2 fruit fly cellular contexts compared by ENCODE assay signal in the genomic region with DNA sequence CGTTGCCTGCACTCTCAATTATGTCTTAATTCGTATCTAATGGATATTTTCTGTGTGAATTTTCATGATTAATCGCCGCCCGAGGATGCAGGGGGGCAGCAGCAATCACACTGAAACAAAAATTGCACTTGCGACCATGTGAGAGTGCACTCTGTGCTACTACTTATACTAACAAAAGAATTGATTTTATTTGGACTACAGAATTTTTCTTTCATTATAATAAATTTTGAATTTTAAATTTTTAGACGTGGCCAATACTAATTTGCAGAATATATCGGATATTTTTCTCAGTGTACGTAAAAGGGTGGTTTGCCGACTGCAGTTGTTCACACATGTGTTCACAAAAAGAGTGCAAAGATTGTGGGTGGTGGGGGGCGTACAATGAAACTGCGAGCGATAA.
TF ChIP-seq lines count a peak whose summit lies in the region.

No protein-coding gene starts in this region.

TF ChIP-seq in whole organism, embryonic, 481 proteins besides CTCF, POLR2A, EP300 and RAD21 (continued from another document and continues in another):
- TF ChIP-seq tna (GFP tag; IDR thresholded peaks at IDR 0.05; lab: Robert Waterston, UW; ENCODE audit: partially characterized antibody) = no peak
- no peak for TF ChIP-seq tin (GFP tag; optimal IDR thresholded peaks at IDR 0.05; lab: Kevin White, UChicago)
- no peak for TF ChIP-seq croc (GFP tag; conservative IDR thresholded peaks at IDR 0.05; lab: Robert Waterston, UW)
- peak; percentile 30; the same call in 1 of the 3 replicates for TF ChIP-seq zfh1 (GFP tag; IDR thresholded peaks at IDR 0.05; lab: Robert Waterston, UW)
- peak; percentile 8 for TF ChIP-seq dmrt99B (tag; optimal IDR thresholded peaks at IDR 0.05; lab: Kevin White, UChicago)
- TF ChIP-seq CG1603 (tag; optimal IDR thresholded peaks at IDR 0.05; lab: Kevin White, UChicago) = peak; percentile 5
- peak; percentile 39 for TF ChIP-seq CG9727 (GFP tag; optimal IDR thresholded peaks at IDR 0.05; lab: Kevin White, UChicago)
- TF ChIP-seq CG12769 (tag; optimal IDR thresholded peaks at IDR 0.05; lab: Kevin White, UChicago) = no peak
- peak; percentile 27; the same call in 1 of the 2 replicates for TF ChIP-seq CG31441 (GFP tag; IDR thresholded peaks at IDR 0.05; lab: Robert Waterston, UW)
- no peak for TF ChIP-seq tio (GFP tag; optimal IDR thresholded peaks at IDR 0.05; lab: Kevin White, UChicago)
- peak; percentile 32 for TF ChIP-seq nmo (GFP tag; optimal IDR thresholded peaks at IDR 0.05; lab: Kevin White, UChicago)
- no peak for TF ChIP-seq odd (GFP tag; optimal IDR thresholded peaks at IDR 0.05; lab: Kevin White, UChicago)
- TF ChIP-seq vnd (GFP tag; IDR thresholded peaks at IDR 0.05; lab: Robert Waterston, UW; ENCODE audit: partially characterized antibody) = no peak
- peak; percentile 51 for TF ChIP-seq CG17829 (tag; optimal IDR thresholded peaks at IDR 0.05; lab: Kevin White, UChicago)
- TF ChIP-seq CG2889 (GFP tag; IDR thresholded peaks at IDR 0.05; lab: Robert Waterston, UW) = no peak
- TF ChIP-seq CG32532 (GFP tag; IDR thresholded peaks at IDR 0.05; lab: Robert Waterston, UW) = no peak
- no peak for TF ChIP-seq CG10543 (GFP tag; optimal IDR thresholded peaks at IDR 0.05; lab: Kevin White, UChicago)
- peak; percentile 12 for TF ChIP-seq zf30C (GFP tag; optimal IDR thresholded peaks at IDR 0.05; lab: Kevin White, UChicago)
- no peak for TF ChIP-seq ranshi (GFP tag; IDR thresholded peaks at IDR 0.05; lab: Robert Waterston, UW)
- TF ChIP-seq CG12236 (GFP tag; optimal IDR thresholded peaks at IDR 0.05; lab: Kevin White, UChicago) = no peak
- no peak for TF ChIP-seq emc (GFP tag; optimal IDR thresholded peaks at IDR 0.05; lab: Kevin White, UChicago)
- TF ChIP-seq D19A (tag; optimal IDR thresholded peaks at IDR 0.05; lab: Kevin White, UChicago) = peak; percentile 52
- no peak for TF ChIP-seq chm (GFP tag; IDR thresholded peaks at IDR 0.05; lab: Robert Waterston, UW)
- TF ChIP-seq CG8281 (tag; optimal IDR thresholded peaks at IDR 0.05; lab: Kevin White, UChicago) = no peak
- peak; percentile 7 for TF ChIP-seq fd96Cb (tag; optimal IDR thresholded peaks at IDR 0.05; lab: Kevin White, UChicago)
- TF ChIP-seq tap (tag; optimal IDR thresholded peaks at IDR 0.05; lab: Kevin White, UChicago) = peak; percentile 23
- TF ChIP-seq Bdp1 (GFP tag; optimal IDR thresholded peaks at IDR 0.05; lab: Kevin White, UChicago) = no peak
- no peak for TF ChIP-seq Sox100B (GFP tag; optimal IDR thresholded peaks at IDR 0.05; lab: Kevin White, UChicago)
- no peak for TF ChIP-seq Fer2 (tag; optimal IDR thresholded peaks at IDR 0.05; lab: Kevin White, UChicago)
- peak; percentile 13 for TF ChIP-seq CG7556 (GFP tag; optimal IDR thresholded peaks at IDR 0.05; lab: Kevin White, UChicago)
- TF ChIP-seq Hand (GFP tag; optimal IDR thresholded peaks at IDR 0.05; lab: Kevin White, UChicago) = no peak
- peak; percentile 29; the same call in 1 of the 2 replicates for TF ChIP-seq Ptx1 (GFP tag; IDR thresholded peaks at IDR 0.05; lab: Robert Waterston, UW)
- peak; percentile 50 for TF ChIP-seq gem (tag; optimal IDR thresholded peaks at IDR 0.05; lab: Kevin White, UChicago)
- no peak for TF ChIP-seq CG3281 (GFP tag; optimal IDR thresholded peaks at IDR 0.05; lab: Kevin White, UChicago)
- TF ChIP-seq jumu (GFP tag; optimal IDR thresholded peaks at IDR 0.05; lab: Kevin White, UChicago) = peak; percentile 18
- no peak for TF ChIP-seq cato (GFP tag; optimal IDR thresholded peaks at IDR 0.05; lab: Kevin White, UChicago; ENCODE audit: borderline replicate concordance)
- TF ChIP-seq CG4854 (GFP tag; optimal IDR thresholded peaks at IDR 0.05; lab: Kevin White, UChicago) = no peak
- no peak for TF ChIP-seq D (optimal IDR thresholded peaks at IDR 0.05; lab: Kevin White, UChicago)
- TF ChIP-seq D (GFP tag; optimal IDR thresholded peaks at IDR 0.05; lab: Kevin White, UChicago) = peak; percentile 2
- no peak for TF ChIP-seq CG12071 (GFP tag; optimal IDR thresholded peaks at IDR 0.05; lab: Kevin White, UChicago)
- no peak for TF ChIP-seq CG30431 (GFP tag; optimal IDR thresholded peaks at IDR 0.05; lab: Kevin White, UChicago)
- no peak for TF ChIP-seq ATbp (GFP tag; optimal IDR thresholded peaks at IDR 0.05; lab: Kevin White, UChicago)
- peak; percentile 6 for TF ChIP-seq CG10267 (tag; optimal IDR thresholded peaks at IDR 0.05; lab: Kevin White, UChicago)
- peak; percentile 23 for TF ChIP-seq CG14710 (tag; optimal IDR thresholded peaks at IDR 0.05; lab: Kevin White, UChicago)
- no peak for TF ChIP-seq Vsx1 (GFP tag; optimal IDR thresholded peaks at IDR 0.05; lab: Kevin White, UChicago)
- no peak for TF ChIP-seq pho (GFP tag; optimal IDR thresholded peaks at IDR 0.05; lab: Kevin White, UChicago)
- no peak for TF ChIP-seq Rfx (GFP tag; IDR thresholded peaks at IDR 0.05; lab: Robert Waterston, UW)
- TF ChIP-seq ken (GFP tag; IDR thresholded peaks at IDR 0.05; lab: Robert Waterston, UW) = no peak
- TF ChIP-seq CG6254 (GFP tag; optimal IDR thresholded peaks at IDR 0.05; lab: Kevin White, UChicago) = peak; percentile 36
- no peak for TF ChIP-seq kni (GFP tag; optimal IDR thresholded peaks at IDR 0.05; lab: Kevin White, UChicago)
- no peak for TF ChIP-seq CG15011 (GFP tag; optimal IDR thresholded peaks at IDR 0.05; lab: Kevin White, UChicago)
- TF ChIP-seq nau (GFP tag; optimal IDR thresholded peaks at IDR 0.05; lab: Kevin White, UChicago) = no peak
- no peak for TF ChIP-seq BEAF-32 (GFP tag; optimal IDR thresholded peaks at IDR 0.05; lab: Kevin White, UChicago)
- TF ChIP-seq Nf-YB (GFP tag; optimal IDR thresholded peaks at IDR 0.05; lab: Kevin White, UChicago) = no peak
- TF ChIP-seq Med (GFP tag; lab: Kevin White, UChicago) = peak; percentile 17
- peak; percentile 69 for TF ChIP-seq CG10979 (tag; optimal IDR thresholded peaks at IDR 0.05; lab: Kevin White, UChicago)
- TF ChIP-seq Scr (GFP tag; IDR thresholded peaks at IDR 0.05; lab: Robert Waterston, UW; ENCODE audit: partially characterized antibody) = no peak
- TF ChIP-seq Drgx (GFP tag; IDR thresholded peaks at IDR 0.05; lab: Robert Waterston, UW) = no peak
- TF ChIP-seq az2 (GFP tag; optimal IDR thresholded peaks at IDR 0.05; lab: Kevin White, UChicago) = no peak
- no peak for TF ChIP-seq sima (GFP tag; optimal IDR thresholded peaks at IDR 0.05; lab: Kevin White, UChicago)
- no peak for TF ChIP-seq CG13424 (tag; optimal IDR thresholded peaks at IDR 0.05; lab: Kevin White, UChicago)
- TF ChIP-seq CG17361 (GFP tag; IDR thresholded peaks at IDR 0.05; lab: Robert Waterston, UW) = peak; percentile 48; the same call in 1 of the 3 replicates
- peak; percentile 15 for TF ChIP-seq unpg (GFP tag; optimal IDR thresholded peaks at IDR 0.05; lab: Kevin White, UChicago)
- no peak for TF ChIP-seq prd (optimal IDR thresholded peaks at IDR 0.05; lab: Kevin White, UChicago)
- peak; percentile 13; the same call in 1 of the 3 replicates for TF ChIP-seq prd (GFP tag; IDR thresholded peaks at IDR 0.05; lab: Robert Waterston, UW)

TF ChIP-seq in whole organism, prepupa, 60 proteins besides CTCF, POLR2A, EP300 and RAD21 (continued from another document):
- TF ChIP-seq Gug (GFP tag; IDR thresholded peaks at IDR 0.05; lab: Robert Waterston, UW) (no peak), CG8119 (GFP tag; IDR thresholded peaks at IDR 0.05; lab: Robert Waterston, UW) (no peak), CG7368 (GFP tag; optimal IDR thresholded peaks at IDR 0.05; lab: Kevin White, UChicago) (peak; percentile 51), CG3919 (GFP tag; optimal IDR thresholded peaks at IDR 0.05; lab: Kevin White, UChicago) (peak; percentile 57), Smox (GFP tag; optimal IDR thresholded peaks at IDR 0.05; lab: Kevin White, UChicago) (peak; percentile 26), CG6854 (GFP tag; optimal IDR thresholded peaks at IDR 0.05; lab: Kevin White, UChicago) (no peak), Sox14 (GFP tag; optimal IDR thresholded peaks at IDR 0.05; lab: Kevin White, UChicago) (no peak), lz (GFP tag; optimal IDR thresholded peaks at IDR 0.05; lab: Kevin White, UChicago) (peak; percentile 41), fkh (GFP tag; optimal IDR thresholded peaks at IDR 0.05; lab: Kevin White, UChicago) (no peak), Hr38 (GFP tag; optimal IDR thresholded peaks at IDR 0.05; lab: Kevin White, UChicago) (no peak), Sox15 (GFP tag; optimal IDR thresholded peaks at IDR 0.05; lab: Kevin White, UChicago) (no peak), CG11902 (GFP tag; optimal IDR thresholded peaks at IDR 0.05; lab: Kevin White, UChicago) (peak; percentile 36), Ets21C (GFP tag; optimal IDR thresholded peaks at IDR 0.05; lab: Kevin White, UChicago) (no peak), net (GFP tag; optimal IDR thresholded peaks at IDR 0.05; lab: Kevin White, UChicago) (no peak), CG6808 (GFP tag; optimal IDR thresholded peaks at IDR 0.05; lab: Kevin White, UChicago) (no peak), OdsH (GFP tag; optimal IDR thresholded peaks at IDR 0.05; lab: Kevin White, UChicago) (peak; percentile 29), CG31627 (GFP tag; optimal IDR thresholded peaks at IDR 0.05; lab: Kevin White, UChicago) (no peak), Blimp-1 (GFP tag; optimal IDR thresholded peaks at IDR 0.05; lab: Kevin White, UChicago) (no peak), dac (GFP tag; optimal IDR thresholded peaks at IDR 0.05; lab: Kevin White, UChicago) (no peak), CG15336 (GFP tag; IDR thresholded peaks at IDR 0.05; lab: Robert Waterston, UW) (no peak), salr (GFP tag; optimal IDR thresholded peaks at IDR 0.05; lab: Kevin White, UChicago) (no peak), Hr4 (GFP tag; optimal IDR thresholded peaks at IDR 0.05; lab: Kevin White, UChicago) (no peak), CG8632 (GFP tag; optimal IDR thresholded peaks at IDR 0.05; lab: Kevin White, UChicago) (no peak), CG10631 (GFP tag; optimal IDR thresholded peaks at IDR 0.05; lab: Kevin White, UChicago) (peak; percentile 44), pdm3 (GFP tag; optimal IDR thresholded peaks at IDR 0.05; lab: Kevin White, UChicago) (peak; percentile 11), svp (GFP tag; lab: Kevin White, UChicago) (peak; percentile 54), fd59A (GFP tag; optimal IDR thresholded peaks at IDR 0.05; lab: Kevin White, UChicago) (no peak), Lpt (GFP tag; optimal IDR thresholded peaks at IDR 0.05; lab: Kevin White, UChicago) (no peak), CG6792 (GFP tag; optimal IDR thresholded peaks at IDR 0.05; lab: Kevin White, UChicago) (peak; percentile 50), cyc (GFP tag; optimal IDR thresholded peaks at IDR 0.05; lab: Kevin White, UChicago) (peak; percentile 6), achi (GFP tag; optimal IDR thresholded peaks at IDR 0.05; lab: Kevin White, UChicago) (peak; percentile 19), dsx (GFP tag; optimal IDR thresholded peaks at IDR 0.05; lab: Kevin White, UChicago; ENCODE audit: poor library complexity, severe bottlenecking) (peak; percentile 38), CG16779 (tag; optimal IDR thresholded peaks at IDR 0.05; lab: Kevin White, UChicago) (no peak), Sox102F (GFP tag; optimal IDR thresholded peaks at IDR 0.05; lab: Kevin White, UChicago) (peak; percentile 27), Hr39 (GFP tag; optimal IDR thresholded peaks at IDR 0.05; lab: Kevin White, UChicago) (no peak), CG1621 (tag; optimal IDR thresholded peaks at IDR 0.05; lab: Kevin White, UChicago) (no peak), Eip93F (GFP tag; optimal IDR thresholded peaks at IDR 0.05; lab: Kevin White, UChicago) (no peak)
